Fruit fly (Drosophila melanogaster) whole organism, adult: ENCODE results near the gene CG17378.

Source experiments
- CG11617 ChIP-seq: fragments of 200-800 bp; sonication (Bioruptor generic); optimal IDR thresholded peaks from 2 replicates; lab custom pipeline; 2017; ENCODE audit warnings: mild to moderate bottlenecking, missing biosample characterization, missing genetic modification reagents, missing genetic modification characterization
- CG12768 ChIP-seq: fragments of 200-800 bp; sonication (Bioruptor generic); optimal IDR thresholded peaks from 2 replicates; lab custom pipeline; 2017; ENCODE audit warnings: missing biosample characterization, missing genetic modification characterization, mild to moderate bottlenecking, moderate library complexity, missing genetic modification reagents
- CG14711 ChIP-seq: fragments of 200-800 bp; sonication (Bioruptor generic); optimal IDR thresholded peaks from 2 replicates; lab custom pipeline; 2018; ENCODE audit warnings: missing biosample characterization, mild to moderate bottlenecking, missing genetic modification characterization, moderate library complexity
- CG1620 ChIP-seq: fragments of 200-800 bp; sonication (Bioruptor generic); optimal IDR thresholded peaks from 2 replicates; lab custom pipeline; 2016; ENCODE audit warnings: missing biosample characterization, missing genetic modification characterization
- CG33017 ChIP-seq: fragments of 200-800 bp; sonication (Bioruptor generic); optimal IDR thresholded peaks from 2 replicates; lab custom pipeline; 2018; ENCODE audit warnings: missing biosample characterization, mild to moderate bottlenecking, missing genetic modification characterization, moderate library complexity
- CG5204 ChIP-seq: fragments of 200-800 bp; sonication (Bioruptor generic); optimal IDR thresholded peaks from 2 replicates; lab custom pipeline; 2016; ENCODE audit warnings: missing biosample characterization, missing genetic modification characterization
- CG7045 ChIP-seq: fragments of 200-800 bp; sonication (Bioruptor generic); optimal IDR thresholded peaks from 2 replicates; lab custom pipeline; 2017; ENCODE audit warnings: missing biosample characterization, mild to moderate bottlenecking, missing genetic modification characterization
- CG7101 ChIP-seq: fragments of 200-800 bp; sonication (Bioruptor generic); optimal IDR thresholded peaks from 2 replicates; lab custom pipeline; 2018; ENCODE audit warnings: missing biosample characterization, mild to moderate bottlenecking, missing genetic modification characterization, moderate library complexity
- Clk ChIP-seq: fragments of 200-800 bp; sonication (Bioruptor generic); optimal IDR thresholded peaks from 2 replicates; lab custom pipeline; 2017; ENCODE audit warnings: missing biosample characterization, missing genetic modification characterization
- Crg-1 ChIP-seq: fragments of 200-800 bp; sonication (Bioruptor generic); optimal IDR thresholded peaks from 2 replicates; lab custom pipeline; 2016; ENCODE audit warnings: missing biosample characterization, missing genetic modification characterization
- Hr96 ChIP-seq: fragments of 200-800 bp; sonication (Bioruptor generic); optimal IDR thresholded peaks from 2 replicates; lab custom pipeline; 2016; ENCODE audit warnings: missing biosample characterization, missing genetic modification characterization
- Mnt ChIP-seq: fragments of 200-800 bp; sonication (Bioruptor generic); optimal IDR thresholded peaks from 2 replicates; lab custom pipeline; 2016; ENCODE audit warnings: missing biosample characterization, mild to moderate bottlenecking, missing genetic modification characterization
- bab1 ChIP-seq: fragments of 200-800 bp; sonication (Bioruptor generic); optimal IDR thresholded peaks from 3 replicates; lab custom pipeline; 2019; ENCODE audit warnings: missing biosample characterization, mild to moderate bottlenecking, missing genetic modification characterization, moderate library complexity
- cic ChIP-seq: fragments of 200-800 bp; sonication (Bioruptor generic); optimal IDR thresholded peaks from 2 replicates; lab custom pipeline; 2017; ENCODE audit warnings: missing biosample characterization, mild to moderate bottlenecking, missing genetic modification characterization, moderate library complexity
- cnc ChIP-seq, 2 experiments: fragments of >200 bp; optimal IDR thresholded peaks; 2 replicates each; lab custom pipeline; 2017
- kay ChIP-seq: fragments of 200-800 bp; sonication (Bioruptor generic); peaks from one replicate; lab custom pipeline; 2016; ENCODE audit warnings: missing biosample characterization, missing genetic modification characterization, borderline replicate concordance
- ovo ChIP-seq: fragments of 200-800 bp; sonication (Bioruptor generic); optimal IDR thresholded peaks from 2 replicates; lab custom pipeline; 2016; ENCODE audit warnings: missing biosample characterization, missing genetic modification characterization
- pad ChIP-seq: fragments of 200-800 bp; sonication (Bioruptor generic); optimal IDR thresholded peaks from 3 replicates; lab custom pipeline; 2017; ENCODE audit warnings: missing biosample characterization, missing genetic modification characterization, mild to moderate bottlenecking, moderate library complexity, missing genetic modification reagents
- tj ChIP-seq: fragments of 200-800 bp; sonication (Bioruptor generic); optimal IDR thresholded peaks from 3 replicates; lab custom pipeline; 2017; ENCODE audit warnings: missing biosample characterization, mild to moderate bottlenecking, missing genetic modification characterization, moderate library complexity
- toe ChIP-seq: fragments of 200-800 bp; sonication (Bioruptor generic); optimal IDR thresholded peaks from 2 replicates; lab custom pipeline; 2016; ENCODE audit warnings: missing biosample characterization, missing genetic modification characterization

The CG17378 gene

dm6 chr2L:6773645-6774044 lies at the start of gene CG17378:
TSS of gene CG17378 (plus strand) at chr2L:6774041.
- TF ChIP-seq ovo (GFP tag; lab: Kevin White, UChicago) (no peak), Hr96 (GFP tag; lab: Kevin White, UChicago) (no peak), cic (no peak), toe (GFP tag; lab: Kevin White, UChicago) (no peak), cnc (optimal IDR thresholded peaks at IDR 0.05; lab: Kevin White, UChicago) (no peak), Mnt (no peak), tj (GFP tag; lab: Kevin White, UChicago) (no peak), CG33017 (tag; lab: Kevin White, UChicago) (no peak), CG11617 (GFP tag; lab: Kevin White, UChicago) (no peak), CG1620 (GFP tag; lab: Kevin White, UChicago) (no peak), CG7101 (no peak), bab1 (GFP tag; lab: Kevin White, UChicago) (no peak), pad (no peak), CG5204 (GFP tag; lab: Kevin White, UChicago) (no peak), kay (GFP tag; lab: Kevin White, UChicago) (no peak), Crg-1 (GFP tag; lab: Kevin White, UChicago) (no peak), Clk (GFP tag; lab: Kevin White, UChicago) (no peak), CG12768 (GFP tag; lab: Kevin White, UChicago) (no peak)

- TF ChIP-seq CG7101: no peak
- TF ChIP-seq cnc (optimal IDR thresholded peaks at IDR 0.05; lab: Kevin White, UChicago): no peak
- TF ChIP-seq CG33017 (tag; lab: Kevin White, UChicago): no peak
- TF ChIP-seq bab1 (GFP tag; lab: Kevin White, UChicago): no peak
- TF ChIP-seq Clk (GFP tag; lab: Kevin White, UChicago): no peak
- TF ChIP-seq tj (GFP tag; lab: Kevin White, UChicago): no peak
- TF ChIP-seq ovo (GFP tag; lab: Kevin White, UChicago): no peak
- no peak for TF ChIP-seq Crg-1 (GFP tag; lab: Kevin White, UChicago)
- no peak for TF ChIP-seq CG5204 (GFP tag; lab: Kevin White, UChicago)
- TF ChIP-seq cic: no peak
- no peak for TF ChIP-seq kay (GFP tag; lab: Kevin White, UChicago)
Observed at dm6 chr2L:6732566-6732965, 41.3 kb upstream of the CG17378 start, which contains the start of gene TTLL3B. TSS of gene TTLL3B (plus strand) at chr2L:6732866.

dm6 chr2L:6740088-6740487 lies 33.8 kb upstream of the CG17378 start, which contains the start of gene TTLL3A:
TSS of gene TTLL3A (minus strand) at chr2L:6740188.
- TF ChIP-seq Clk (GFP tag; lab: Kevin White, UChicago): no peak
- TF ChIP-seq kay (GFP tag; lab: Kevin White, UChicago): no peak
- no peak for TF ChIP-seq ovo (GFP tag; lab: Kevin White, UChicago)
- TF ChIP-seq CG1620 (GFP tag; lab: Kevin White, UChicago): no peak
- no peak for TF ChIP-seq toe (GFP tag; lab: Kevin White, UChicago)
- TF ChIP-seq cic: no peak
- no peak for TF ChIP-seq CG7045 (GFP tag; lab: Kevin White, UChicago)
- no peak for TF ChIP-seq tj (GFP tag; lab: Kevin White, UChicago)
- TF ChIP-seq CG33017 (tag; lab: Kevin White, UChicago): no peak
- no peak for TF ChIP-seq CG5204 (GFP tag; lab: Kevin White, UChicago)
- no peak for TF ChIP-seq CG7101
- TF ChIP-seq CG14711 (tag; lab: Kevin White, UChicago): no peak
- TF ChIP-seq Mnt: no peak
- TF ChIP-seq pad: no peak
- TF ChIP-seq CG12768 (GFP tag; lab: Kevin White, UChicago): no peak
- TF ChIP-seq cnc (optimal IDR thresholded peaks at IDR 0.05; lab: Kevin White, UChicago): no peak
- TF ChIP-seq CG11617 (GFP tag; lab: Kevin White, UChicago): no peak
- no peak for TF ChIP-seq bab1 (GFP tag; lab: Kevin White, UChicago)
- TF ChIP-seq Crg-1 (GFP tag; lab: Kevin White, UChicago): no peak

dm6 chr2L:6741980-6742591 lies 31.8 kb upstream of the CG17378 start, which contains the start of gene meng:
TSS of gene meng (plus strand) at chr2L:6742502.
- no peak for TF ChIP-seq ovo (GFP tag; lab: Kevin White, UChicago)
- peak; percentile 71 for TF ChIP-seq kay (GFP tag; lab: Kevin White, UChicago)
- TF ChIP-seq cic: no peak
- no peak for TF ChIP-seq CG14711 (tag; lab: Kevin White, UChicago)
- no peak for TF ChIP-seq CG7101
- TF ChIP-seq bab1 (GFP tag; lab: Kevin White, UChicago): no peak
- TF ChIP-seq CG11617 (GFP tag; lab: Kevin White, UChicago): no peak

dm6 chr2L:6745522-6745921 lies 28.3 kb upstream of the CG17378 start, which contains the start of gene CG31910:
TSS of gene CG31910 (minus strand) at chr2L:6745622.
- TF ChIP-seq tj (GFP tag; lab: Kevin White, UChicago): no peak
- TF ChIP-seq CG1620 (GFP tag; lab: Kevin White, UChicago): no peak
- no peak for TF ChIP-seq Hr96 (GFP tag; lab: Kevin White, UChicago)
- TF ChIP-seq cnc (optimal IDR thresholded peaks at IDR 0.05; lab: Kevin White, UChicago): no peak
- no peak for TF ChIP-seq kay (GFP tag; lab: Kevin White, UChicago)
- no peak for TF ChIP-seq CG14711 (tag; lab: Kevin White, UChicago)

- TF ChIP-seq CG11617 (GFP tag; lab: Kevin White, UChicago) (no peak), Mnt (no peak), CG7101 (no peak), cnc (optimal IDR thresholded peaks at IDR 0.05; lab: Kevin White, UChicago) (no peak), cic (no peak), CG1620 (GFP tag; lab: Kevin White, UChicago) (no peak), Hr96 (GFP tag; lab: Kevin White, UChicago) (no peak), CG5204 (GFP tag; lab: Kevin White, UChicago) (no peak), tj (GFP tag; lab: Kevin White, UChicago) (no peak), Clk (GFP tag; lab: Kevin White, UChicago) (no peak), Crg-1 (GFP tag; lab: Kevin White, UChicago) (no peak), CG33017 (tag; lab: Kevin White, UChicago) (no peak), pad (no peak), kay (GFP tag; lab: Kevin White, UChicago) (no peak), CG7045 (GFP tag; lab: Kevin White, UChicago) (no peak), CG14711 (tag; lab: Kevin White, UChicago) (no peak), bab1 (GFP tag; lab: Kevin White, UChicago) (no peak), toe (GFP tag; lab: Kevin White, UChicago) (no peak)
Observed at dm6 chr2L:6747814-6748213, 26.0 kb upstream of the CG17378 start, which contains the start of gene CG44271. TSS of gene CG44271 (minus strand) at chr2L:6747914.
